Fruit fly (Drosophila melanogaster) S2 (cell line): ENCODE measurements around the gene ogre.

Experiments used
- CG8478 ChIP-seq: fragments of >200 bp; optimal IDR thresholded peaks from 2 replicates; lab custom pipeline; 2018
- CTCF ChIP-seq, 2 experiments: fragments of >200 bp; optimal IDR thresholded peaks; 2 replicates each; lab custom pipeline; 2018

ogre gene

dm6 chrX:6991286-6991685 lies at the start of gene ogre:
Gene ogre (minus strand): TSS chrX:6991318.
- TF ChIP-seq CTCF (optimal IDR thresholded peaks at IDR 0.05; lab: Kevin White, UChicago): no peak

- TF ChIP-seq CG8478 (lab: Kevin White, UChicago) (no peak), CTCF (optimal IDR thresholded peaks at IDR 0.05; lab: Kevin White, UChicago) (no peak)
Observed at dm6 chrX:7040205-7040866, 49.2 kb upstream of the ogre start, which contains the start of gene CG14427. Gene CG14427 (plus strand): TSS chrX:7040603.

- TF ChIP-seq CTCF (optimal IDR thresholded peaks at IDR 0.05; lab: Kevin White, UChicago): no peak
- TF ChIP-seq CG8478 (lab: Kevin White, UChicago): no peak
Observed at dm6 chrX:7037061-7037460, 45.9 kb upstream of the ogre start.

- TF ChIP-seq CTCF (optimal IDR thresholded peaks at IDR 0.05; lab: Kevin White, UChicago) (no peak), CG8478 (lab: Kevin White, UChicago) (no peak)
Observed at dm6 chrX:7034892-7035291, 43.8 kb upstream of the ogre start.

- TF ChIP-seq CG8478 (lab: Kevin White, UChicago) (no peak), CTCF (optimal IDR thresholded peaks at IDR 0.05; lab: Kevin White, UChicago) (peak; percentile 93 to 94)
Observed at dm6 chrX:7014931-7015428, 23.9 kb upstream of the ogre start.

dm6 chrX:7013320-7014214 lies 22.4 kb upstream of the ogre start, which contains the start of the genes CG3032 and CG4593:
Gene CG3032 (minus strand): TSS chrX:7013881.
Gene CG4593 (plus strand): TSS chrX:7013887.
- TF ChIP-seq CTCF (optimal IDR thresholded peaks at IDR 0.05; lab: Kevin White, UChicago) (no peak), CG8478 (lab: Kevin White, UChicago) (no peak)

- TF ChIP-seq CG8478 (lab: Kevin White, UChicago) (no peak), CTCF (optimal IDR thresholded peaks at IDR 0.05; lab: Kevin White, UChicago) (no peak)
Observed at dm6 chrX:7011063-7011743, 20.1 kb upstream of the ogre start, which contains the start of the genes cm, sloth1 and sloth2. Gene cm (minus strand): TSS chrX:7011145. Gene sloth1 (plus strand): TSS chrX:7011357. Gene sloth2 (plus strand): TSS chrX:7011357.

dm6 chrX:7008102-7009087 lies 17.3 kb upstream of the ogre start:
- no peak for TF ChIP-seq CTCF (optimal IDR thresholded peaks at IDR 0.05; lab: Kevin White, UChicago)
- no peak for TF ChIP-seq CG8478 (lab: Kevin White, UChicago)

- no peak for TF ChIP-seq CTCF (optimal IDR thresholded peaks at IDR 0.05; lab: Kevin White, UChicago)
- TF ChIP-seq CG8478 (lab: Kevin White, UChicago): no peak
Observed at dm6 chrX:7007693-7008092, 16.6 kb upstream of the ogre start.

dm6 chrX:7005444-7005843 lies 14.3 kb upstream of the ogre start:
- TF ChIP-seq CTCF (optimal IDR thresholded peaks at IDR 0.05; lab: Kevin White, UChicago) (peak; percentile 60 to 72), CG8478 (lab: Kevin White, UChicago) (no peak)

dm6 chrX:7004101-7004700 lies 13.1 kb upstream of the ogre start:
- no peak for TF ChIP-seq CTCF (optimal IDR thresholded peaks at IDR 0.05; lab: Kevin White, UChicago)
- TF ChIP-seq CG8478 (lab: Kevin White, UChicago): no peak

dm6 chrX:7001135-7001769 lies 10.1 kb upstream of the ogre start:
- TF ChIP-seq CTCF (optimal IDR thresholded peaks at IDR 0.05; lab: Kevin White, UChicago) (no peak), CG8478 (lab: Kevin White, UChicago) (no peak)
